Fruit fly (Drosophila melanogaster): ENCODE measurements around the gene out.

DNA sequence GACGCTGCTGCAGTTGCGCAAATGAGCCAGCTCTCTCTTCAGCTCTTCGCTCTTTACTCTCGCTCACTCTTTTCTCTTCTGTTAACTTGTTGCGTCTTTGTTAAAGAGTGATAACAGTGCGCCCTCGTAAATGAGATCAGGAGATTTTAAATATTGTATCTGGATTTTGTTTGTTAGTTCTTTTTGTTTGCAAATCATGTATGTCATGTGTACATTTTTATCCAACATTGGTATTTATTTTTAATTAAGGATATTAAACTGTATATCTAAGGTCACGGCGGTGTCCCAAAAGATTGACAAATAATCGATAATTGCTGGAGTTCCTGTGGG, 23.2 kb downstream of the out start:
- TF ChIP-seq pan (optimal IDR thresholded peaks at IDR 0.05) (no peak), psq (optimal IDR thresholded peaks at IDR 0.05) (no peak), CG8478 (optimal IDR thresholded peaks at IDR 0.05) (no peak), usp (GFP tag; optimal IDR thresholded peaks at IDR 0.05) (no peak), EcR (GFP tag; optimal IDR thresholded peaks at IDR 0.05) (no peak), Dll (optimal IDR thresholded peaks at IDR 0.05) (no peak)
